Fruit fly (Drosophila melanogaster) whole organism, pupa: ENCODE measurements around the gene ppk21.

ENCODE experiments used
- CG10348 ChIP-seq: fragments of 200-800 bp; sonication (Bioruptor generic); IDR thresholded peaks from 2 replicates; pipeline ENCODE4 v1.3.6; 2022; ENCODE audit warnings: missing biosample characterization, missing genetic modification characterization
- CG12605 ChIP-seq: fragments of 200-800 bp; sonication (Bioruptor generic); IDR thresholded peaks from 2 replicates; pipeline ENCODE4 v1.3.6; 2022; ENCODE audit warnings: missing biosample characterization, missing genetic modification characterization
- CG13204 ChIP-seq: fragments of 200-800 bp; sonication (Bioruptor generic); optimal IDR thresholded peaks from 2 replicates; lab custom pipeline; 2018; ENCODE audit warnings: missing biosample characterization, mild to moderate bottlenecking, missing genetic modification characterization, moderate library complexity
- CG15710 ChIP-seq: fragments of 200-800 bp; sonication (Bioruptor generic); optimal IDR thresholded peaks from 2 replicates; lab custom pipeline; 2018; ENCODE audit warnings: missing biosample characterization, mild to moderate bottlenecking, missing genetic modification characterization, moderate library complexity
- CG32121 ChIP-seq: fragments of 200-800 bp; sonication (Bioruptor generic); IDR thresholded peaks from 2 replicates; pipeline ENCODE4 v1.3.6; 2022; ENCODE audit warnings: missing biosample characterization, missing genetic modification characterization
- CG34367 ChIP-seq: fragments of 200-800 bp; sonication (Bioruptor generic); optimal IDR thresholded peaks from 2 replicates; lab custom pipeline; 2018; ENCODE audit warnings: missing biosample characterization, mild to moderate bottlenecking, missing genetic modification characterization
- CG4496 ChIP-seq: fragments of 200-800 bp; sonication (Bioruptor generic); IDR thresholded peaks from 3 replicates; pipeline ENCODE4 v1.3.6; 2022; ENCODE audit warnings: missing biosample characterization, missing genetic modification characterization
- CG9948 ChIP-seq: fragments of 200-800 bp; sonication (Bioruptor generic); optimal IDR thresholded peaks from 2 replicates; lab custom pipeline; 2018; ENCODE audit warnings: missing biosample characterization, mild to moderate bottlenecking, missing genetic modification characterization, moderate library complexity
- D1 ChIP-seq: fragments of 200-800 bp; sonication (Bioruptor generic); optimal IDR thresholded peaks from 2 replicates; lab custom pipeline; 2018; ENCODE audit warnings: missing biosample characterization, mild to moderate bottlenecking, missing genetic modification characterization, moderate library complexity
- Ets98B ChIP-seq: fragments of 200-800 bp; sonication (Bioruptor generic); IDR thresholded peaks from 2 replicates; pipeline ENCODE4 v1.3.6; 2022; ENCODE audit warnings: missing biosample characterization, missing genetic modification characterization
- Pif1A ChIP-seq: fragments of 200-800 bp; sonication (Bioruptor generic); optimal IDR thresholded peaks from 3 replicates; lab custom pipeline; 2016; ENCODE audit warnings: missing biosample characterization, missing genetic modification characterization
- Snoo ChIP-seq: fragments of 200-800 bp; sonication (Bioruptor generic); optimal IDR thresholded peaks from 3 replicates; lab custom pipeline; 2017; ENCODE audit warnings: missing biosample characterization, mild to moderate bottlenecking, missing genetic modification characterization, inconsistent platforms
- gl ChIP-seq: fragments of 200-800 bp; sonication (Bioruptor generic); optimal IDR thresholded peaks from 2 replicates; lab custom pipeline; 2018; ENCODE audit warnings: missing biosample characterization, mild to moderate bottlenecking, missing genetic modification characterization
- rn ChIP-seq: fragments of 200-800 bp; sonication (Bioruptor generic); IDR thresholded peaks from 2 replicates; pipeline ENCODE4 v1.3.6; 2022; ENCODE audit warnings: missing biosample characterization, missing genetic modification characterization

ppk21 gene

DNA sequence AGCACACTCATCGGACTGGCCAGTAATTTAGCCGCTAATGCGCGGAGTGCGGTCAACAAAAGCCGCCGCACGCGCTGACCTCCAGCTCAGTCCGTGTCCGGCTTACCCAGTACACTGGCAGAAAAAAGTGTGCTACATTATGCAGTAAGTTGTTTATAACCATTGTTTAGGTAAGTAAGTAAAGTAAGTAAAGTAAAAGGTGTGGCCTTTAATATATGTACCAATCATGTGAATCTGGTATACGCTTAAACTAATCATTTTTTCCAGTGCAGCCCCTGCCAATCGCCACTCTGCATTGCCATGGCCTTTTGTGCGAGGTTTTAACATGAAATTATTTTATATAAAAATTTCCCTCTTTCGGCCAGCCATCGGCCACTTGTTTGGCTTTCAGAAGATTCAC, 46.9 kb downstream of the ppk21 start:
- TF ChIP-seq CG10348 (GFP tag; lab: Robert Waterston, UW) (no peak), CG4496 (no peak), Snoo (no peak), rn (GFP tag; lab: Robert Waterston, UW) (no peak), CG32121 (GFP tag; lab: Robert Waterston, UW) (no peak), CG9948 (tag; lab: Kevin White, UChicago) (no peak), CG12605 (GFP tag; lab: Robert Waterston, UW) (no peak)
- TF ChIP-seq, all 21 proteins: peak for 0

DNA sequence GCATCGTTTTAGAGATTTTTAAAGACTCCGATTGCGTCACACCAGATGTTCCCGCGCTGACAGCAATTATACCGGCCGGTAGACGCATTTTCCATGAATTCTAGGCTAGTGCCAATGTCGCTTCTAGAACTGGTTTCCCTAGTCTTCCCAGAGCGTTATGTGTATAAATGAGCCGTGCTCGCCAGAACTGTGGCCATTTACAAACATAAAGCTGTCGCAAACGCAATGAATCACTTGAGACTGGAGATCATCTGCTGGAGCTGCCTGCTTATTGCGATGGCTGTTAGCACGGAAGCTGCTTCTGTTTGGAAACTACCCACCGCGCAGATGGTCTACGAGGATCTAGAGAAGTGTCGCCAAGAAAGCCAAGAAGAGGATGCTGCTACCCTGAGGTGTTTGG, 49.7 kb downstream of the ppk21 start, which contains the start of gene Obp99d:
Gene Obp99d (plus strand): TSS at position 192 of the 400 bp plus-strand sequence.
- no peak for TF ChIP-seq CG12605 (GFP tag; lab: Robert Waterston, UW)
- TF ChIP-seq CG15710 (tag; lab: Kevin White, UChicago): no peak
- no peak for TF ChIP-seq CG32121 (GFP tag; lab: Robert Waterston, UW)
- TF ChIP-seq, all 21 proteins: peak for 0

- no peak for TF ChIP-seq CG9948 (tag; lab: Kevin White, UChicago)
- TF ChIP-seq CG4496: no peak
- no peak for TF ChIP-seq CG15710 (tag; lab: Kevin White, UChicago)
- no peak for TF ChIP-seq D1 (tag; lab: Kevin White, UChicago)
- no peak for TF ChIP-seq CG10348 (GFP tag; lab: Robert Waterston, UW)
These were observed 50.7 kb downstream of the ppk21 start, which contains the start of gene Dup99B for dm6 chr3R:29715277-29715676. Gene Dup99B, minus strand, starts transcription at chr3R:29715377.

DNA sequence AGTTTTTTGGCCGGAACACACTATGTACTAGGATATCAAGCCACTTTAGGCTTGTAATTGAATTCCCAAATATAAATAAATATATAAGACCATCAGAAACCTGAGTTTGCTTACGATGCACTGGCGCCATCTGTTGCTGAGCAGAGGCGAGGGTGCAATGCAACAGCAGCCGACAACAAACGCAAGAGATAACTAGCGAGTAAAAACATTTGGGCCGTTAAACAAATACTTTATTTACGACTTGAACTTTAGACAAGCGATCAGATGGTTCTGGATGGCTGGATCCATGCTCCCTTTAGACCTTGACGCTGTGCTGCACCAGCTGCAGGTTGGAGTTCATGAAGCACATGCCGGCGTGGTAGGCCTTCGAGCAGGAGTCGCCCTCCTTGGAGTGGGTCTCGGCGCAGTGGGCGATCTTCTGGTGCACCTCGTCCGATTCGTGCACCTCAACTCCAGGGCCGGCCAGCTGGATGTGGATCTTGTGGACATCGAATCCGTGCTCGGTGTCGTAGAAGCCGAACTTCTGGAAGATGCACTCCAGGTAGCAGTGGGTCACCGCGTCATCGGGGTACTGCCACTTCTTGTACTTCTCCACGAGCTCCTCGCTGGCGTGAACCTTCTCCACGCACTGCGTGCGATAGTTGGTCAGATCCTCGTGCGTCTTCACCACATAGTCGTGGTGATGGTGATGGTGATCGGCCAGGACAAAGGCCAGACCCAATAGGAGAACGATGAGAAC, 51.6 kb downstream of the ppk21 start:
- TF ChIP-seq CG32121 (GFP tag; lab: Robert Waterston, UW) (no peak), Ets98B (GFP tag; lab: Robert Waterston, UW) (no peak), CG34367 (tag; lab: Kevin White, UChicago) (no peak), CG9948 (tag; lab: Kevin White, UChicago) (no peak), CG12605 (GFP tag; lab: Robert Waterston, UW) (no peak), CG4496 (no peak), CG10348 (GFP tag; lab: Robert Waterston, UW) (no peak), CG13204 (GFP tag; lab: Kevin White, UChicago) (no peak), Pif1A (no peak), Snoo (no peak), gl (tag; lab: Kevin White, UChicago) (no peak), CG15710 (tag; lab: Kevin White, UChicago) (no peak)
